Worm (Caenorhabditis elegans) whole organism, young adult: ENCODE data around the gene F32D1.3.

Experiments
- B0019.2 ChIP-seq: fragments of 200-800 bp; sonication (Bioruptor generic); conservative IDR thresholded peaks from 2 replicates; pipeline ENCODE4 v1.3.6; 2022; ENCODE audit warnings: missing genetic modification reagents, missing genetic modification characterization, missing compliant biosample characterization
- B0261.1 ChIP-seq: sonication (generic microtip); optimal IDR thresholded peaks from 2 replicates; lab custom pipeline; 2016; ENCODE audit warnings: mild to moderate bottlenecking, missing genetic modification characterization, moderate library complexity, missing compliant biosample characterization
- C17E4.6 ChIP-seq: fragments of 200-800 bp; sonication (Bioruptor generic); IDR thresholded peaks from 2 replicates; pipeline ENCODE4 v1.3.6; 2022; ENCODE audit warnings: missing genetic modification reagents, missing genetic modification characterization, missing compliant biosample characterization
- F23B12.7 ChIP-seq: sonication (generic microtip); optimal IDR thresholded peaks from 2 replicates; lab custom pipeline; 2017; ENCODE audit warnings: missing genetic modification characterization, mild to moderate bottlenecking, missing compliant biosample characterization, antibody characterized with exemption, moderate library complexity; ENCODE audit not compliant: insufficient read depth
- F39B2.1 ChIP-seq: fragments of 200-800 bp; sonication (Bioruptor generic); IDR thresholded peaks from 2 replicates; pipeline ENCODE4 v1.3.6; 2022; ENCODE audit warnings: missing genetic modification reagents, missing genetic modification characterization, missing compliant biosample characterization
- F49E8.2 ChIP-seq: sonication (generic microtip); optimal IDR thresholded peaks from 3 replicates; lab custom pipeline; 2017; ENCODE audit warnings: missing genetic modification characterization, mild to moderate bottlenecking, missing compliant biosample characterization, antibody characterized with exemption, moderate library complexity; ENCODE audit not compliant: insufficient read depth
- F52B5.7 ChIP-seq: sonication (generic microtip); optimal IDR thresholded peaks from 2 replicates; lab custom pipeline; 2016; ENCODE audit warnings: mild to moderate bottlenecking, missing genetic modification characterization, missing compliant biosample characterization
- F55B11.4 ChIP-seq: sonication (generic microtip); optimal IDR thresholded peaks from 2 replicates; lab custom pipeline; 2016; ENCODE audit warnings: missing compliant biosample characterization, missing genetic modification characterization, borderline replicate concordance; ENCODE audit not compliant: insufficient read depth
- K11D2.4 ChIP-seq: fragments of 200-800 bp; sonication (Bioruptor generic); IDR thresholded peaks from 2 replicates; pipeline ENCODE4 v1.3.6; 2022; ENCODE audit warnings: missing genetic modification reagents, missing genetic modification characterization, missing compliant biosample characterization
- Y53F4B.3 ChIP-seq: fragments of 200-800 bp; sonication (Bioruptor generic); IDR thresholded peaks from 2 replicates; pipeline ENCODE4 v1.3.6; 2022; ENCODE audit warnings: missing genetic modification reagents, missing genetic modification characterization, missing compliant biosample characterization
- Y95B8A.8 ChIP-seq: fragments of 200-800 bp; sonication (Bioruptor generic); IDR thresholded peaks from 2 replicates; pipeline ENCODE4 v1.3.6; 2022; ENCODE audit warnings: missing genetic modification reagents, missing genetic modification characterization, missing compliant biosample characterization
- atf-7 ChIP-seq: sonication (generic microtip); optimal IDR thresholded peaks from 2 replicates; lab custom pipeline; 2017; ENCODE audit warnings: mild to moderate bottlenecking, missing genetic modification characterization, missing compliant biosample characterization
- bed-2 ChIP-seq: fragments of 200-800 bp; sonication (Bioruptor generic); IDR thresholded peaks from 2 replicates; pipeline ENCODE4 v1.3.6; 2022; ENCODE audit warnings: missing genetic modification reagents, missing genetic modification characterization, missing compliant biosample characterization
- cebp-2 ChIP-seq: fragments of 200-800 bp; sonication (Bioruptor generic); IDR thresholded peaks from 2 replicates; pipeline ENCODE4 v1.3.6; 2022; ENCODE audit warnings: missing genetic modification characterization, missing compliant biosample characterization
- ceh-40 ChIP-seq: fragments of 200-800 bp; sonication (Bioruptor generic); IDR thresholded peaks from 2 replicates; pipeline ENCODE4 v1.3.6; 2022; ENCODE audit warnings: missing genetic modification characterization, missing compliant biosample characterization
- efl-1 ChIP-seq: fragments of 150-350 bp; optimal IDR thresholded peaks from 2 replicates; lab custom pipeline; 2014; ENCODE audit warnings: missing biosample characterization, missing genetic modification reagents, missing genetic modification characterization
- egl-44 ChIP-seq: fragments of 200-800 bp; sonication (Bioruptor generic); IDR thresholded peaks from 2 replicates; pipeline ENCODE4 v1.3.6; 2022; ENCODE audit warnings: missing genetic modification reagents, missing genetic modification characterization, missing compliant biosample characterization
- ets-4 ChIP-seq: fragments of 200-800 bp; sonication (Bioruptor generic); optimal IDR thresholded peaks from 2 replicates; lab custom pipeline; 2018; ENCODE audit warnings: mild to moderate bottlenecking, missing genetic modification characterization, missing compliant biosample characterization
- gei-17 ChIP-seq: fragments of 200-800 bp; sonication (Bioruptor generic); optimal IDR thresholded peaks from 2 replicates; lab custom pipeline; 2018; ENCODE audit warnings: mild to moderate bottlenecking, missing genetic modification characterization, missing compliant biosample characterization
- hsf-1 ChIP-seq: fragments of 200-800 bp; sonication (Bioruptor generic); IDR thresholded peaks from 2 replicates; pipeline ENCODE4 v1.3.6; 2022; ENCODE audit warnings: missing genetic modification reagents, missing genetic modification characterization, missing compliant biosample characterization
- lin-35 ChIP-seq, 3 experiments: fragments of 150-350 bp in 2 of 3; sonication (generic microtip) in 1 of 3; optimal IDR thresholded peaks; 2 replicates each; lab custom pipeline; 2014 to 2018; ENCODE audit warnings: missing biosample characterization in 3 of 3, missing genetic modification characterization in 3 of 3, missing genetic modification reagents in 3 of 3
- lsy-27 ChIP-seq: sonication (generic microtip); optimal IDR thresholded peaks from 2 replicates; lab custom pipeline; 2017; ENCODE audit warnings: missing genetic modification characterization, mild to moderate bottlenecking, missing compliant biosample characterization, antibody characterized with exemption, missing genotype, borderline replicate concordance; ENCODE audit not compliant: insufficient read depth
- nfya-1 ChIP-seq: sonication (generic microtip); optimal IDR thresholded peaks from 2 replicates; lab custom pipeline; 2017; ENCODE audit warnings: antibody characterized with exemption, missing compliant biosample characterization, missing genetic modification characterization, borderline replicate concordance; ENCODE audit not compliant: insufficient read depth
- nfya-2 ChIP-seq: fragments of 200-800 bp; sonication (Bioruptor generic); IDR thresholded peaks from 2 replicates; pipeline ENCODE4 v1.3.6; 2022; ENCODE audit warnings: missing genetic modification reagents, missing genetic modification characterization, missing compliant biosample characterization
- nfyb-1 ChIP-seq: fragments of 200-800 bp; sonication (Bioruptor generic); IDR thresholded peaks from 2 replicates; pipeline ENCODE4 v1.3.6; 2022; ENCODE audit warnings: missing genetic modification reagents, missing genetic modification characterization, missing compliant biosample characterization
- nhr-120 ChIP-seq: fragments of 200-800 bp; sonication (Bioruptor generic); IDR thresholded peaks from 2 replicates; pipeline ENCODE4 v1.3.6; 2022; ENCODE audit warnings: missing genetic modification characterization, missing compliant biosample characterization
- nhr-179 ChIP-seq: sonication (generic microtip); optimal IDR thresholded peaks from 2 replicates; lab custom pipeline; 2016; ENCODE audit warnings: mild to moderate bottlenecking, missing genetic modification characterization, missing compliant biosample characterization
- pbrm-1 ChIP-seq: fragments of 200-800 bp; sonication (Bioruptor generic); IDR thresholded peaks from 2 replicates; pipeline ENCODE4 v1.3.6; 2022; ENCODE audit warnings: missing genetic modification reagents, missing genetic modification characterization, missing compliant biosample characterization
- rec-8 ChIP-seq, 2 experiments: sonication (generic microtip); optimal IDR thresholded peaks; 2 replicates each; lab custom pipeline; 2016; ENCODE audit warnings: mild to moderate bottlenecking in 2 of 2, missing genetic modification characterization in 2 of 2, missing genetic modification reagents in 2 of 2, missing genotype in 2 of 2, missing biosample characterization in 1 of 2, missing compliant biosample characterization in 1 of 2, moderate library complexity in 1 of 2
- snpc-4 ChIP-seq, 5 experiments: fragments of 150-350 bp in 1 of 5; sonication (generic microtip) in 4 of 5; optimal IDR thresholded peaks; 2 replicates each; lab custom pipeline; 2014 to 2018; ENCODE audit warnings: missing genetic modification characterization in 5 of 5, missing biosample characterization in 3 of 5, antibody characterized with exemption in 2 of 5, mild to moderate bottlenecking in 2 of 5, missing compliant biosample characterization in 2 of 5, missing genotype in 2 of 5, moderate library complexity in 2 of 5, missing genetic modification reagents in 1 of 5
- tlf-1 ChIP-seq: fragments of 200-800 bp; sonication (Bioruptor generic); optimal IDR thresholded peaks from 2 replicates; lab custom pipeline; 2018; ENCODE audit warnings: mild to moderate bottlenecking, missing genetic modification characterization, missing compliant biosample characterization
- unc-130 ChIP-seq: sonication (generic microtip); optimal IDR thresholded peaks from 2 replicates; lab custom pipeline; 2016; ENCODE audit warnings: missing genetic modification reagents, missing genetic modification characterization, missing compliant biosample characterization
- zim-3 ChIP-seq: sonication (generic microtip); optimal IDR thresholded peaks from 2 replicates; lab custom pipeline; 2017; ENCODE audit warnings: mild to moderate bottlenecking, missing genetic modification characterization, moderate library complexity, missing compliant biosample characterization
- ztf-3 ChIP-seq: fragments of 200-800 bp; sonication (Bioruptor generic); optimal IDR thresholded peaks from 2 replicates; lab custom pipeline; 2018; ENCODE audit warnings: mild to moderate bottlenecking, missing genetic modification characterization, missing compliant biosample characterization

The F32D1.3 gene

DNA sequence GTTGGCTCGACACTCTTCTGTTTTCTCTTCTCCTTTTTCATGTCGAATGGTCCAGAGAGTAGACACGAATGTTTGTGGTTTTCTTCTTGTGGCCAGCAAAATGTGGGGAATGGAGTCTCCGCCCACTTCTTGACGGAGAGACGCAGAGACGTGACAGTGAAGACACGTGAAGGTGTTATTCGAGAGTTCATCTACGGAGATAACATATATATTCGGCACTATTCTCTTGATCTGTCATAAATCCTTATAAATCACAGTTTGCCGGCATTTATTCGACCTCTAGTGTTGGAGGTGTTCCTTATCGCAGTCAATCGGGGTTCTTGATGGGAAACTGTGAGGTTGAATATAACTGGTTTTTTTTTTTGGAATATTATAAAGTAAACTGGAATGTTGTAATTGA is at the start of gene F32D1.3:
F32D1.3 (minus strand) TSS at position 65 of the 400 bp plus-strand sequence.
- no peak for TF ChIP-seq cebp-2 (GFP tag; lab: Robert Waterston, UW)
- no peak for TF ChIP-seq lsy-27 (tag; lab: Kevin White, UChicago)
- no peak for TF ChIP-seq F49E8.2 (tag; lab: Kevin White, UChicago)
- TF ChIP-seq unc-130 (GFP tag; lab: Kevin White, UChicago): no peak
- TF ChIP-seq hsf-1 (GFP tag; lab: Robert Waterston, UW): no peak
- TF ChIP-seq Y53F4B.3 (GFP tag; lab: Robert Waterston, UW): no peak

- no peak for TF ChIP-seq cebp-2 (GFP tag; lab: Robert Waterston, UW)
- TF ChIP-seq F23B12.7: no peak
- no peak for TF ChIP-seq B0261.1 (tag; lab: Kevin White, UChicago)
- TF ChIP-seq zim-3: no peak
- no peak for TF ChIP-seq efl-1 (GFP tag; lab: Kevin White, UChicago)
- no peak for TF ChIP-seq nfya-1 (tag; lab: Kevin White, UChicago)
- no peak for TF ChIP-seq F55B11.4 (tag; lab: Kevin White, UChicago)
- TF ChIP-seq nfya-2 (GFP tag; lab: Robert Waterston, UW): no peak
- no peak for TF ChIP-seq Y95B8A.8
- no peak for TF ChIP-seq nfyb-1 (GFP tag; lab: Robert Waterston, UW)
These were observed 49.3 kb upstream of the F32D1.3 start, which contains the start of gene Y47D7A.3 for ce11 chrV:4410643-4411042. Y47D7A.3 (plus strand) TSS chrV:4410943.

DNA sequence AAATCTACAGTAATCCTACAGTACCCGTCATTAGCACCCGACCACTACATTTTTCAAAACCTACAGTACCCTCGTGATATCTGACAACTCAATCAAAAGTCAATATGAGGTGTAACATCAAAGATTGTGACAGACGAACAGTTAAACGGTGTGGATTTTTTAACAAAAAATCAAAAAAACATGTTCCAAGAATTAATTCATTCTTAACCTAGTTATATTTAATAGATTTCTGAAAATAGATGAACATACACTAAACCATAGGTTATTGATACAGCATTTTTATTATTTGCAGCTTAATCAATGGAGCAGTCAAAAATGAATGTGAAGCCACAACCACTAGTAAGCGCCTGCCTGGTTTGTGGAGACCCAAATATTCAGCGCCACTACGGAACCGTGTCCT is 46.1 kb upstream of the F32D1.3 start, which contains the start of gene nhr-118:
nhr-118 (plus strand) TSS at position 301 of the 400 bp plus-strand sequence.
- TF ChIP-seq C17E4.6 (GFP tag; lab: Robert Waterston, UW) (no peak), ceh-40 (GFP tag; lab: Robert Waterston, UW) (no peak), F39B2.1 (GFP tag; lab: Robert Waterston, UW) (no peak), Y95B8A.8 (no peak)

DNA sequence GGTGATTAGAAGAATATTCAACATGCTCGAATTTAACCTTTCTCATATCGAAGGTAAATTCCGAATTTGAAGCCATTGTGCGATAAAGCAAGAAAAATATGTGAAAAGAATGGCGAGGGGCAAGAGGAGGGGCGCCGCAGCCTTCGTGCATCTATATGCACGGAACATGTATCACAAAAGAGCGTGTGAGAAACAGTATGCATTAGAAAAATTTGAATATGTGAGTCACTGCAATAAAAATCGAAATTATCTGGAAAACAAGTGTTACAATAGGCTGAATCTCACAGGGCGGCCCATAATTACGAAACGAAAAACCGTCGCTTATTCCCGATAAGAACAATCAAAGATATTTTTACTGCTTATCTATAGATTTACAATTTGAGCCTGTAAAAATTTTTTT is 40.5 kb upstream of the F32D1.3 start, which contains the start of gene F13A2.5:
F13A2.5 (minus strand) TSS at position 101 of the 400 bp plus-strand sequence.
- TF ChIP-seq rec-8 (tag; optimal IDR thresholded peaks at IDR 0.05; lab: Kevin White, UChicago): no peak
- TF ChIP-seq K11D2.4: no peak
- TF ChIP-seq B0019.2 (GFP tag; lab: Robert Waterston, UW): no peak
- TF ChIP-seq egl-44 (GFP tag; lab: Robert Waterston, UW): no peak
- TF ChIP-seq lin-35 (GFP tag; optimal IDR thresholded peaks at IDR 0.05; lab: Kevin White, UChicago): no peak
- no peak for TF ChIP-seq pbrm-1 (GFP tag; lab: Robert Waterston, UW)
- TF ChIP-seq F52B5.7 (tag; lab: Kevin White, UChicago): no peak
- TF ChIP-seq nhr-179 (tag; lab: Kevin White, UChicago): no peak
- TF ChIP-seq atf-7 (tag; lab: Kevin White, UChicago): no peak
- TF ChIP-seq ztf-3 (GFP tag; lab: Kevin White, UChicago): no peak
- TF ChIP-seq tlf-1 (GFP tag; lab: Kevin White, UChicago): no peak
- TF ChIP-seq ets-4: no peak

DNA sequence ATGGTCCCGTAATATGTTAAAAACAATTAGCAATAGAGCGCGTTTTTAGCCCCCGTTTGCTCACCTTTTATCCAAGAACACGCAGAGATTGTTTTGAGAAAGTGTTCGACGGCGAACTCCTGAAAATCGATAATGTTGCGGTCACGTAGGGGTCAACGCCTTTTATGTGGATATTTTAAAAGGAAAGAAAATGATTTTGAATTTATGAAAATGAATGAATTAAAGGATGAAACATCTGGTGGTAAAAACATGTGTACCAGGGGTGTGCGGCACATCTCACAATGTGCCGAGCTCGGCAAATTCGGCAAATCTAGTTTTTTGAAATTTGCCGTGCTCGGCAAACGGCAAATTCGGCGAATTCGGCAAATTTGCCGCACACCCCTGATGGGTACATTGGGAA is 38.7 kb upstream of the F32D1.3 start, which contains the start of gene F13A2.4:
F13A2.4 (minus strand) TSS at position 101 of the 400 bp plus-strand sequence.
- TF ChIP-seq F23B12.7 (no peak), ets-4 (no peak), B0019.2 (GFP tag; lab: Robert Waterston, UW) (no peak), bed-2 (GFP tag; lab: Robert Waterston, UW) (no peak), nhr-120 (no peak), snpc-4 (GFP tag; optimal IDR thresholded peaks at IDR 0.05; lab: Kevin White, UChicago) (no peak), snpc-4 (tag; optimal IDR thresholded peaks at IDR 0.05; lab: Kevin White, UChicago) (no peak), gei-17 (GFP tag; lab: Kevin White, UChicago) (no peak)
- TF ChIP-seq, all 124 proteins: peak for 0
